Worm (Caenorhabditis elegans) whole organism, mixed stage, embryonic: ENCODE data around the gene ceh-16.

Source experiments
- snpc-4 ChIP-seq: fragments of 150-350 bp; optimal IDR thresholded peaks from 2 replicates; lab custom pipeline; 2014; ENCODE audit warnings: missing biosample characterization, missing genetic modification characterization
- unc-62 ChIP-seq: fragments of 150-350 bp; optimal IDR thresholded peaks from 2 replicates; lab custom pipeline; 2014; ENCODE audit warnings: missing biosample characterization, missing genetic modification reagents, missing genetic modification characterization

ce11 chrIII:8658367-8658761, 35.8 kb downstream of the ceh-16 start:
- TF ChIP-seq unc-62 (peak; percentile 97), snpc-4 (no peak)
